Fruit fly (Drosophila melanogaster): ENCODE data around the gene CG7907.

dm6 chr3R:21376331-21376761, 27.2 kb upstream of the CG7907 start:
- TF ChIP-seq CG8478 (optimal IDR thresholded peaks at IDR 0.05), result no peak
- TF ChIP-seq CTCF (optimal IDR thresholded peaks at IDR 0.05), result peak in 1 of 2 experiments; percentile 33
